Fruit fly (Drosophila melanogaster): Measurements from ENCODE around the gene Naa40.
A peak's percentile ranks its signal among the peaks of the same experiment; 100 is the strongest.

The Naa40 gene

DNA sequence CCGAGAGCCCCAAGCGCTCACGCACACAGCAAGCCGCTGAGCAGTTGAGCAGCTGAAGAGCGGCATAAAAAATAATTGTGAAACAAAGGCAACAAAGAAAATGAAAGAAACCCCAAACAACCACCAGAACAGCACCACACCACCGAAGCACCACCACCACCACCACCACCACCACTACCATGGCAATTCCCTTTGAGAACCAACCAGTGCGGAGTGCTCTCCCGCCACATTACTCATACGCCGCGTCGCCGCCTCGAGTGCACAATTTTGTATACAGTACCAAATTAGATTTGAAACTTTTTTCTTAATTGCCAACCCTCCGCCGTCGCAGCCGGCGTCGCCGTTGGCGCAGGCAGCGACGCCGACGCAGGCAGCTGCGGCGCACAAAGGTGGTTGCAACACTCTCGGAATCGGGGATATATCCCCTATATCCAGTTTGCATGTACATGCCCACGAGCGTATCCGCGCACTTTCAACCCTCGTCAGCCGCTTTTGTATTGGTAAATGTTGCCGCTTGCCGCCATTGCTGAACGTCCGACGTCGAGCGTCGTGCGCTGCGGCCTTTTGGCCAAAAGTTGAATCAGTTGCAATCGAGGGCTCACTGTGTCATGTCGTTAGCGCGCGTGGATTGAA is 32.6 kb downstream of the Naa40 start, which contains the start of gene dmrt99B (continued):
- peak; percentile 10 for TF ChIP-seq CG15479 (GFP tag; optimal IDR thresholded peaks at IDR 0.05)
- peak in 1 of 2 experiments; percentile 24 for TF ChIP-seq Trl (optimal IDR thresholded peaks at IDR 0.05)
- TF ChIP-seq Trl (GFP tag; optimal IDR thresholded peaks at IDR 0.05) = no peak
- TF ChIP-seq CG12071 (GFP tag; optimal IDR thresholded peaks at IDR 0.05) = no peak
- TF ChIP-seq CG11504 (tag; optimal IDR thresholded peaks at IDR 0.05) = no peak
- no peak for TF ChIP-seq Drgx (GFP tag; IDR thresholded peaks at IDR 0.05)
- no peak for TF ChIP-seq CG5953 (GFP tag; IDR thresholded peaks at IDR 0.05)
- no peak for TF ChIP-seq Xbp1 (GFP tag; optimal IDR thresholded peaks at IDR 0.05)
- TF ChIP-seq Med (GFP tag) = peak; percentile 5
- no peak for TF ChIP-seq CG12942 (GFP tag; optimal IDR thresholded peaks at IDR 0.05)
- no peak for TF ChIP-seq CG9817 (tag; optimal IDR thresholded peaks at IDR 0.05)
- no peak for TF ChIP-seq peb (GFP tag; IDR thresholded peaks at IDR 0.05)
- TF ChIP-seq CG17612 (GFP tag; IDR thresholded peaks at IDR 0.05) = no peak
- TF ChIP-seq pnt (GFP tag; optimal IDR thresholded peaks at IDR 0.05) = no peak
- no peak for TF ChIP-seq CG31388 (GFP tag; optimal IDR thresholded peaks at IDR 0.05)
- peak; percentile 74 for TF ChIP-seq CG7372 (GFP tag; IDR thresholded peaks at IDR 0.05)
- TF ChIP-seq Nf-YA (GFP tag; IDR thresholded peaks at IDR 0.05) = no peak
- no peak for TF ChIP-seq row (GFP tag; IDR thresholded peaks at IDR 0.05)
- no peak for TF ChIP-seq H2.0 (GFP tag; IDR thresholded peaks at IDR 0.05)
- TF ChIP-seq CG18476 (GFP tag; optimal IDR thresholded peaks at IDR 0.05) = no peak
- TF ChIP-seq da (GFP tag; optimal IDR thresholded peaks at IDR 0.05) = no peak
- TF ChIP-seq ci (GFP tag; IDR thresholded peaks at IDR 0.05) = no peak
- TF ChIP-seq pros (GFP tag; optimal IDR thresholded peaks at IDR 0.05) = no peak
- TF ChIP-seq CG1647 (GFP tag; optimal IDR thresholded peaks at IDR 0.05) = no peak
- TF ChIP-seq CG7839 (tag; optimal IDR thresholded peaks at IDR 0.05) = no peak

DNA sequence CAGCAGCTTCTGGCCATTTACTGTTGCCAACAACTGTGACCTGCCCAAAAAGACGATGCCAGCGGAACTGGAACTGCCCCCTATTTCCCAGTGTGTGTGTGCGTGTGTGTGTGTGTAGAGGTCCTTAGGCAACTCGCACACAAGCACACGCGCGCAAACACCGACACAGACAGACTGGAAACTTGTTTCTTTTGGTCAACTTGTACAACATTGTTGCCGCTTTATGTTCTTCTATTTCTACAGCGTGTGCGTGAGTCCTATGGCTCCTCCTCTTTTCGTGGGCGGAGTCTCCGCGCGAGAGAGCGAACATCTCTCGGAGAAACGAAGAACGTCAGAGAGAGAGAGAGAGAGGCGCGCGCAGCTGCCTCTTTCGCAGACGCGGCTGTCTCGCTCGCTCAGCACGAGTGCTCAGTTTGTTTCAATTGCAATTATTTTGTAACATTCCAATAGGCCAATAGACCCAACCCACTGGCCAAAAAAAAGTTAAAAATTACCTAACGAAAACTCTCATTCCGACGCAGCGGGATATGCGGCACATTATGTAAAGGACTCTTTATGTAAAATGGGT is 33.7 kb downstream of the Naa40 start:
- TF ChIP-seq Dll (GFP tag; IDR thresholded peaks at IDR 0.05; ENCODE audit: partially characterized antibody) (0 out of 4 replicates have a peak, but pooled peaks have one; percentile 28), CG15479 (GFP tag; optimal IDR thresholded peaks at IDR 0.05) (peak; percentile 39), Nf-YB (GFP tag; optimal IDR thresholded peaks at IDR 0.05) (peak; percentile 95), yki (optimal IDR thresholded peaks at IDR 0.05) (peak; percentile 69), CG13424 (tag; optimal IDR thresholded peaks at IDR 0.05) (no peak), CG10321 (GFP tag; IDR thresholded peaks at IDR 0.05) (peak; percentile 82), Adf1 (GFP tag; IDR thresholded peaks at IDR 0.05) (peak; percentile 20; the same call in 1 of the 2 replicates), Elba2 (GFP tag; optimal IDR thresholded peaks at IDR 0.05) (peak; percentile 79), ewg (GFP tag; optimal IDR thresholded peaks at IDR 0.05) (peak; percentile 90), Jarid2 (GFP tag; optimal IDR thresholded peaks at IDR 0.05) (peak; percentile 42), zen2 (GFP tag; IDR thresholded peaks at IDR 0.05; ENCODE audit: partially characterized antibody) (0 out of 3 replicates have a peak, but pooled peaks have one; percentile 37), so (GFP tag; IDR thresholded peaks at IDR 0.05) (no peak), dimm (GFP tag; IDR thresholded peaks at IDR 0.05) (no peak), CG8478 (optimal IDR thresholded peaks at IDR 0.05) (peak; percentile 4), cg (GFP tag; optimal IDR thresholded peaks at IDR 0.05) (peak; percentile 78), D (optimal IDR thresholded peaks at IDR 0.05) (peak; percentile 89), D (GFP tag; optimal IDR thresholded peaks at IDR 0.05) (no peak), chinmo (GFP tag; IDR thresholded peaks at IDR 0.05; ENCODE audit: partially characterized antibody) (0 out of 4 replicates have a peak, but pooled peaks have one; percentile 23), gsb-n (tag; optimal IDR thresholded peaks at IDR 0.05) (no peak), CG12219 (GFP tag; optimal IDR thresholded peaks at IDR 0.05) (no peak), CG9727 (GFP tag; optimal IDR thresholded peaks at IDR 0.05) (no peak), Vsx1 (GFP tag; optimal IDR thresholded peaks at IDR 0.05) (no peak), Nf-YC (tag; optimal IDR thresholded peaks at IDR 0.05) (peak; percentile 95), btn (GFP tag; optimal IDR thresholded peaks at IDR 0.05) (no peak), Trl (optimal IDR thresholded peaks at IDR 0.05) (peak; percentile 67 to 87), Trl (GFP tag; optimal IDR thresholded peaks at IDR 0.05) (no peak), exex (tag; optimal IDR thresholded peaks at IDR 0.05) (no peak), tap (tag; optimal IDR thresholded peaks at IDR 0.05) (no peak)
